Fruit fly (Drosophila melanogaster) whole organism, embryonic: ENCODE data around the gene CG44090.

Experiments
- Adf1 ChIP-seq: fragments of 200-800 bp; sonication (Bioruptor generic); IDR thresholded peaks from 2 replicates; pipeline ENCODE4 v1.3.6; 2022; ENCODE audit warnings: missing biosample characterization, missing genetic modification characterization
- Antp ChIP-seq: fragments of 200-800 bp; sonication (Bioruptor generic); optimal IDR thresholded peaks from 3 replicates; lab custom pipeline; 2016; ENCODE audit warnings: missing biosample characterization, missing genetic modification characterization
- Asciz ChIP-seq: fragments of 200-800 bp; sonication (Bioruptor generic); optimal IDR thresholded peaks from 2 replicates; lab custom pipeline; 2017; ENCODE audit warnings: missing biosample characterization, mild to moderate bottlenecking, missing genetic modification characterization, missing genetic modification reagents
- B-H2 ChIP-seq: fragments of 200-800 bp; sonication (Bioruptor generic); optimal IDR thresholded peaks from 2 replicates; lab custom pipeline; 2018; ENCODE audit warnings: missing biosample characterization, mild to moderate bottlenecking, missing genetic modification characterization
- Bteb2 ChIP-seq: fragments of 200-800 bp; sonication (Bioruptor generic); optimal IDR thresholded peaks from 2 replicates; lab custom pipeline; 2016; ENCODE audit warnings: missing biosample characterization, missing genetic modification characterization
- CG11456 ChIP-seq: fragments of 200-800 bp; sonication (Bioruptor generic); IDR thresholded peaks from 3 replicates; pipeline ENCODE4 v1.3.6; 2022; ENCODE audit warnings: missing biosample characterization, missing genetic modification characterization
- CG1233 ChIP-seq: fragments of 200-800 bp; sonication (Bioruptor generic); optimal IDR thresholded peaks from 4 replicates; lab custom pipeline; 2018; ENCODE audit warnings: missing biosample characterization, mild to moderate bottlenecking, missing genetic modification characterization
- CG12391 ChIP-seq: fragments of 200-800 bp; sonication (Bioruptor generic); optimal IDR thresholded peaks from 3 replicates; lab custom pipeline; 2018; ENCODE audit warnings: missing biosample characterization, mild to moderate bottlenecking, missing genetic modification characterization, moderate library complexity
- CG14667 ChIP-seq: fragments of 200-800 bp; sonication (Bioruptor generic); IDR thresholded peaks from 2 replicates; pipeline ENCODE4 v1.3.6; 2022; ENCODE audit warnings: missing biosample characterization, missing genetic modification characterization
- CG15073 ChIP-seq: fragments of 200-800 bp; sonication (Bioruptor generic); optimal IDR thresholded peaks from 2 replicates; lab custom pipeline; 2016; ENCODE audit warnings: missing biosample characterization, missing genetic modification characterization
- CG18476 ChIP-seq: fragments of 200-800 bp; sonication (Bioruptor generic); optimal IDR thresholded peaks from 2 replicates; lab custom pipeline; 2016; ENCODE audit warnings: missing biosample characterization, mild to moderate bottlenecking, missing genetic modification characterization
- CG2875 ChIP-seq: fragments of 200-800 bp; sonication (Bioruptor generic); optimal IDR thresholded peaks from 2 replicates; lab custom pipeline; 2017; ENCODE audit warnings: missing biosample characterization, mild to moderate bottlenecking, missing genetic modification characterization, missing genetic modification reagents
- CG30403 ChIP-seq: fragments of 200-800 bp; sonication (Bioruptor generic); optimal IDR thresholded peaks from 3 replicates; lab custom pipeline; 2016; ENCODE audit warnings: missing biosample characterization, missing genetic modification characterization
- CG3163 ChIP-seq: fragments of 200-800 bp; sonication (Bioruptor generic); optimal IDR thresholded peaks from 3 replicates; lab custom pipeline; 2016; ENCODE audit warnings: missing biosample characterization, missing genetic modification characterization
- CG3995 ChIP-seq: fragments of 200-800 bp; sonication (Bioruptor generic); optimal IDR thresholded peaks from 3 replicates; lab custom pipeline; 2016; ENCODE audit warnings: missing biosample characterization, missing genetic modification characterization
- CG4707 ChIP-seq: fragments of 200-800 bp; sonication (Bioruptor generic); optimal IDR thresholded peaks from 2 replicates; lab custom pipeline; 2018; ENCODE audit warnings: missing biosample characterization, mild to moderate bottlenecking, missing genetic modification characterization, moderate library complexity
- CG7271 ChIP-seq: fragments of 200-800 bp; sonication (Bioruptor generic); optimal IDR thresholded peaks from 2 replicates; lab custom pipeline; 2018; ENCODE audit warnings: missing biosample characterization, mild to moderate bottlenecking, missing genetic modification characterization, moderate library complexity
- CG7372 ChIP-seq: fragments of 200-800 bp; sonication (Bioruptor generic); IDR thresholded peaks from 2 replicates; pipeline ENCODE4 v1.3.6; 2022; ENCODE audit warnings: missing biosample characterization, missing genetic modification characterization
- CG7745 ChIP-seq: fragments of 200-800 bp; sonication (Bioruptor generic); optimal IDR thresholded peaks from 2 replicates; lab custom pipeline; 2018; ENCODE audit warnings: missing biosample characterization, mild to moderate bottlenecking, missing genetic modification characterization, moderate library complexity
- CG8388 ChIP-seq: fragments of 200-800 bp; sonication (Bioruptor generic); optimal IDR thresholded peaks from 2 replicates; lab custom pipeline; 2019; ENCODE audit warnings: missing biosample characterization, mild to moderate bottlenecking, missing genetic modification characterization, moderate library complexity
- CG9437 ChIP-seq: fragments of 200-800 bp; sonication (Bioruptor generic); optimal IDR thresholded peaks from 2 replicates; lab custom pipeline; 2018; ENCODE audit warnings: missing biosample characterization, mild to moderate bottlenecking, missing genetic modification characterization
- D ChIP-seq, 2 experiments: fragments of 200-800 bp in 1 of 2; fragments of >200 bp in 1 of 2; sonication (Bioruptor generic) in 1 of 2; optimal IDR thresholded peaks; 2 replicates in 1 of 2; 3 replicates in 1 of 2; lab custom pipeline; 2017; ENCODE audit warnings: mild to moderate bottlenecking in 1 of 2, missing biosample characterization in 1 of 2, missing genetic modification characterization in 1 of 2, missing genetic modification reagents in 1 of 2
- Fer1 ChIP-seq: fragments of 200-800 bp; sonication (Bioruptor generic); optimal IDR thresholded peaks from 2 replicates; lab custom pipeline; 2017; ENCODE audit warnings: missing biosample characterization, mild to moderate bottlenecking, missing genetic modification characterization
- Hey ChIP-seq: fragments of 200-800 bp; sonication (Bioruptor generic); optimal IDR thresholded peaks from 3 replicates; lab custom pipeline; 2018; ENCODE audit warnings: missing biosample characterization, mild to moderate bottlenecking, missing genetic modification characterization
- Hr39 ChIP-seq: fragments of >200 bp; optimal IDR thresholded peaks from 2 replicates; lab custom pipeline; 2017
- Hr78 ChIP-seq, 2 experiments: fragments of 200-800 bp in 1 of 2; fragments of >200 bp in 1 of 2; sonication (Bioruptor generic) in 1 of 2; optimal IDR thresholded peaks; 2 replicates each; lab custom pipeline; 2017 to 2019; ENCODE audit warnings: missing biosample characterization in 2 of 2, missing genetic modification characterization in 2 of 2, mild to moderate bottlenecking in 1 of 2, moderate library complexity in 1 of 2
- Myb ChIP-seq: fragments of 200-800 bp; sonication (Bioruptor generic); optimal IDR thresholded peaks from 2 replicates; lab custom pipeline; 2016; ENCODE audit warnings: missing biosample characterization, missing genetic modification characterization
- NFAT ChIP-seq: fragments of 200-800 bp; sonication (Bioruptor generic); IDR thresholded peaks from 2 replicates; pipeline ENCODE4 v1.3.6; 2022; ENCODE audit warnings: missing biosample characterization, missing genetic modification characterization
- NK7.1 ChIP-seq: fragments of 200-800 bp; sonication (Bioruptor generic); optimal IDR thresholded peaks from 3 replicates; lab custom pipeline; 2016; ENCODE audit warnings: missing biosample characterization, missing genetic modification characterization
- Spps ChIP-seq: fragments of 200-800 bp; sonication (Bioruptor generic); optimal IDR thresholded peaks from 2 replicates; lab custom pipeline; 2018; ENCODE audit warnings: missing biosample characterization, mild to moderate bottlenecking, missing genetic modification characterization
- Ssrp ChIP-seq: fragments of 200-800 bp; sonication (Bioruptor generic); optimal IDR thresholded peaks from 2 replicates; lab custom pipeline; 2018; ENCODE audit warnings: missing biosample characterization, mild to moderate bottlenecking, missing genetic modification characterization, moderate library complexity
- Taf1 ChIP-seq: fragments of 200-800 bp; sonication (Bioruptor generic); IDR thresholded peaks from 2 replicates; pipeline ENCODE4 v1.3.6; 2022; ENCODE audit warnings: missing biosample characterization, missing genetic modification characterization
- Xrp1 ChIP-seq: fragments of 200-800 bp; sonication (Bioruptor generic); IDR thresholded peaks from 2 replicates; pipeline ENCODE4 v1.3.6; 2022; ENCODE audit warnings: missing biosample characterization, missing genetic modification characterization
- bowl ChIP-seq: fragments of 200-800 bp; sonication (Bioruptor generic); IDR thresholded peaks from 2 replicates; pipeline ENCODE4 v1.3.6; 2022; ENCODE audit warnings: missing biosample characterization, missing genetic modification characterization
- cad ChIP-seq: fragments of >200 bp; optimal IDR thresholded peaks from 2 replicates; lab custom pipeline; 2017; ENCODE audit warnings: missing biosample characterization, missing genetic modification characterization
- chn ChIP-seq: fragments of 200-800 bp; sonication (Bioruptor generic); optimal IDR thresholded peaks from 2 replicates; lab custom pipeline; 2016; ENCODE audit warnings: missing biosample characterization, missing genetic modification characterization
- crc ChIP-seq: fragments of 200-800 bp; sonication (Bioruptor generic); optimal IDR thresholded peaks from 2 replicates; lab custom pipeline; 2016; ENCODE audit warnings: missing biosample characterization, missing genetic modification characterization
- gce ChIP-seq: fragments of 200-800 bp; sonication (Bioruptor generic); IDR thresholded peaks from 3 replicates; pipeline ENCODE4 v1.3.6; 2022; ENCODE audit warnings: missing biosample characterization, missing genetic modification characterization
- ind ChIP-seq: fragments of 200-800 bp; sonication (Bioruptor generic); optimal IDR thresholded peaks from 3 replicates; lab custom pipeline; 2016; ENCODE audit warnings: missing biosample characterization, missing genetic modification characterization
- lbe ChIP-seq: fragments of 200-800 bp; sonication (Bioruptor generic); optimal IDR thresholded peaks from 2 replicates; lab custom pipeline; 2016; ENCODE audit warnings: missing biosample characterization, mild to moderate bottlenecking, missing genetic modification characterization
- mirr ChIP-seq: fragments of 200-800 bp; sonication (Bioruptor generic); optimal IDR thresholded peaks from 3 replicates; lab custom pipeline; 2018; ENCODE audit warnings: missing biosample characterization, mild to moderate bottlenecking, missing genetic modification characterization
- psq ChIP-seq: fragments of 200-800 bp; sonication (Bioruptor generic); optimal IDR thresholded peaks from 2 replicates; lab custom pipeline; 2017; ENCODE audit warnings: missing biosample characterization, missing genetic modification characterization
- stc ChIP-seq: fragments of 200-800 bp; sonication (Bioruptor generic); IDR thresholded peaks from 2 replicates; pipeline ENCODE4 v1.3.6; 2022; ENCODE audit warnings: missing biosample characterization, missing genetic modification characterization
- stwl ChIP-seq: fragments of 200-800 bp; sonication (Bioruptor generic); optimal IDR thresholded peaks from 3 replicates; lab custom pipeline; 2018; ENCODE audit warnings: missing biosample characterization, mild to moderate bottlenecking, missing genetic modification characterization, moderate library complexity
- tio ChIP-seq: fragments of 200-800 bp; sonication (Bioruptor generic); optimal IDR thresholded peaks from 2 replicates; lab custom pipeline; 2017; ENCODE audit warnings: missing biosample characterization, missing genetic modification characterization, inconsistent platforms
- vnd ChIP-seq: fragments of 200-800 bp; sonication (Bioruptor generic); IDR thresholded peaks from 3 replicates; pipeline ENCODE4 v1.3.6; 2022; ENCODE audit warnings: missing biosample characterization, missing genetic modification characterization; ENCODE audit not compliant: partially characterized antibody
- wek ChIP-seq: fragments of 200-800 bp; sonication (Bioruptor generic); optimal IDR thresholded peaks from 3 replicates; lab custom pipeline; 2018; ENCODE audit warnings: missing biosample characterization, mild to moderate bottlenecking, missing genetic modification characterization, moderate library complexity
- yki ChIP-seq: fragments of >200 bp; optimal IDR thresholded peaks from 3 replicates; lab custom pipeline; 2018
- z ChIP-seq: fragments of 200-800 bp; sonication (Bioruptor generic); IDR thresholded peaks from 3 replicates; pipeline ENCODE4 v1.3.6; 2022; ENCODE audit warnings: missing biosample characterization, missing genetic modification characterization
- zen ChIP-seq: fragments of 200-800 bp; sonication (Bioruptor generic); optimal IDR thresholded peaks from 3 replicates; lab custom pipeline; 2018; ENCODE audit warnings: missing biosample characterization, mild to moderate bottlenecking, missing genetic modification characterization, moderate library complexity
- zen2 ChIP-seq: fragments of 200-800 bp; sonication (Bioruptor generic); IDR thresholded peaks from 3 replicates; pipeline ENCODE4 v1.3.6; 2022; ENCODE audit warnings: missing biosample characterization, missing genetic modification characterization; ENCODE audit not compliant: partially characterized antibody

CG44090 gene

DNA sequence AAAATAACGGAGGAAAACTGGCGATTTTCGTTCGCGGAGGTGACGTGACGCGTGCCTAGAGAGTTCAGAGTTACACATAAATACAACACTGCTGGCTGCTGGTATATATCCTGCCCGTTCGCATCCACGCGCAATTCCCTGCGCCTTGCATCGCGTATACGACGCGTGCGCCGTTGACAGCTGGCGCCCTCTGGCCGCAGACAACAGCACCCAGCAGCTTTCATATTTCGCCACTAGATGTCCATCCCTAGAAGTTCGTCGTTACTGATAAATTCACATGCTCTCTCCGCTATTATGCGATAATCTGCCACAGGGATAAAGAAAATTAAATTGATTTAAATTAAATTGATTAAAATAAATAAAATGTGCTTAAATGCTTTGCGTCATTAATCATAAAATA lies 31.8 kb downstream of the CG44090 start, which contains the start of gene Sur-8 (continued):
- TF ChIP-seq crc (GFP tag; lab: Kevin White, UChicago) (peak; percentile 5), Hr78 (GFP tag; optimal IDR thresholded peaks at IDR 0.05; lab: Kevin White, UChicago) (no peak), gce (GFP tag; lab: Robert Waterston, UW) (0 out of 3 replicates have a peak, but pooled peaks have one; percentile 15), z (no peak), CG7745 (tag; lab: Kevin White, UChicago) (no peak), cad (GFP tag; lab: Kevin White, UChicago) (no peak), bowl (GFP tag; lab: Robert Waterston, UW) (0 out of 2 replicates have a peak, but pooled peaks have one; percentile 5), Ssrp (tag; lab: Kevin White, UChicago) (no peak), CG3163 (GFP tag; lab: Kevin White, UChicago) (peak; percentile 7), CG7271 (tag; lab: Kevin White, UChicago) (no peak), CG15073 (GFP tag; lab: Kevin White, UChicago) (no peak), Bteb2 (GFP tag; lab: Kevin White, UChicago) (no peak), yki (lab: Kevin White, UChicago) (no peak), CG2875 (GFP tag; lab: Kevin White, UChicago) (peak; percentile 53), Xrp1 (GFP tag; lab: Robert Waterston, UW) (peak; percentile 36; the same call in 1 of the 2 replicates), CG14667 (peak; percentile 41; the same call in 1 of the 2 replicates), CG3995 (peak; percentile 35), mirr (GFP tag; lab: Kevin White, UChicago) (peak; percentile 67), NK7.1 (GFP tag; lab: Kevin White, UChicago) (peak; percentile 30), tio (GFP tag; lab: Kevin White, UChicago) (peak; percentile 17), Antp (GFP tag; lab: Kevin White, UChicago) (peak; percentile 70), zen2 (0 out of 3 replicates have a peak, but pooled peaks have one; percentile 33), ind (peak; percentile 64), CG4707 (no peak), Fer1 (no peak), wek (GFP tag; lab: Kevin White, UChicago) (peak; percentile 25), Myb (GFP tag; lab: Kevin White, UChicago) (peak; percentile 60), CG18476 (GFP tag; lab: Kevin White, UChicago) (no peak), Asciz (no peak), stc (GFP tag; lab: Robert Waterston, UW) (peak; percentile 39; the same call in 1 of the 2 replicates), Hey (no peak), CG1233 (GFP tag; lab: Kevin White, UChicago) (peak; percentile 61), lbe (no peak), vnd (no peak), stwl (tag; lab: Kevin White, UChicago) (peak; percentile 49), Adf1 (peak; percentile 39), CG12391 (tag; lab: Kevin White, UChicago) (no peak), Hr39 (lab: Kevin White, UChicago) (no peak), Spps (tag; lab: Kevin White, UChicago) (no peak), Taf1 (GFP tag; lab: Robert Waterston, UW) (0 out of 2 replicates have a peak, but pooled peaks have one; percentile 27), CG30403 (GFP tag; lab: Kevin White, UChicago) (peak; percentile 65), D (optimal IDR thresholded peaks at IDR 0.05; lab: Kevin White, UChicago) (no peak), D (GFP tag; optimal IDR thresholded peaks at IDR 0.05; lab: Kevin White, UChicago) (peak; percentile 45), CG9437 (GFP tag; lab: Kevin White, UChicago) (no peak), psq (GFP tag; lab: Kevin White, UChicago) (no peak), CG11456 (GFP tag; lab: Robert Waterston, UW) (peak; percentile 96), zen (tag; lab: Kevin White, UChicago) (peak; percentile 53), B-H2 (GFP tag; lab: Kevin White, UChicago) (peak; percentile 30), chn (GFP tag; lab: Kevin White, UChicago) (no peak), CG7372 (GFP tag; lab: Robert Waterston, UW) (peak; percentile 98), CG8388 (peak; percentile 7), NFAT (peak; percentile 91)
